Fruit fly (Drosophila melanogaster): ENCODE results near the gene Gtpx.

Gene Gtpx

dm6 chr3L:3308676-3309613 is 17.1 kb upstream of the Gtpx start (continued):
- TF ChIP-seq CG2889 (GFP tag; IDR thresholded peaks at IDR 0.05), result no peak
- no peak for TF ChIP-seq ssp (GFP tag; IDR thresholded peaks at IDR 0.05)
- TF ChIP-seq sima (GFP tag; optimal IDR thresholded peaks at IDR 0.05), result no peak
- TF ChIP-seq CG10543 (GFP tag; optimal IDR thresholded peaks at IDR 0.05), result peak; percentile 63
- peak; percentile 26 for TF ChIP-seq mirr (GFP tag; optimal IDR thresholded peaks at IDR 0.05)
- TF ChIP-seq HLH3B (GFP tag; IDR thresholded peaks at IDR 0.05), result no peak
- TF ChIP-seq Nf-YB (GFP tag; optimal IDR thresholded peaks at IDR 0.05), result no peak
- TF ChIP-seq CG8478 (optimal IDR thresholded peaks at IDR 0.05), result no peak
- TF ChIP-seq E2f2 (GFP tag; IDR thresholded peaks at IDR 0.05), result no peak
- no peak for TF ChIP-seq CG7357 (GFP tag; IDR thresholded peaks at IDR 0.05)
- TF ChIP-seq CG34224 (GFP tag; IDR thresholded peaks at IDR 0.05; ENCODE audit: partially characterized antibody), result no peak
- TF ChIP-seq cato (GFP tag; optimal IDR thresholded peaks at IDR 0.05; ENCODE audit: borderline replicate concordance), result no peak
- TF ChIP-seq ind (GFP tag; optimal IDR thresholded peaks at IDR 0.05), result no peak
- TF ChIP-seq chinmo (GFP tag; IDR thresholded peaks at IDR 0.05; ENCODE audit: partially characterized antibody), result peak; percentile 86; the same call in 1 of the 4 replicates
- no peak for TF ChIP-seq her (GFP tag; optimal IDR thresholded peaks at IDR 0.05)
- TF ChIP-seq CG4360 (GFP tag; IDR thresholded peaks at IDR 0.05), result no peak
- no peak for TF ChIP-seq Trl (optimal IDR thresholded peaks at IDR 0.05)
- no peak for TF ChIP-seq Trl (GFP tag; optimal IDR thresholded peaks at IDR 0.05)
- no peak for TF ChIP-seq ab (GFP tag; optimal IDR thresholded peaks at IDR 0.05)
- no peak for TF ChIP-seq jumu (GFP tag; optimal IDR thresholded peaks at IDR 0.05)
- TF ChIP-seq sug (tag; optimal IDR thresholded peaks at IDR 0.05), result peak; percentile 76
- TF ChIP-seq hb (GFP tag; IDR thresholded peaks at IDR 0.05; ENCODE audit: partially characterized antibody), result no peak
- no peak for TF ChIP-seq bbx (GFP tag; IDR thresholded peaks at IDR 0.05; ENCODE audit: partially characterized antibody)
- TF ChIP-seq dm (GFP tag; optimal IDR thresholded peaks at IDR 0.05), result peak; percentile 21
- TF ChIP-seq tap (tag; optimal IDR thresholded peaks at IDR 0.05), result no peak
- TF ChIP-seq CG7928 (GFP tag; optimal IDR thresholded peaks at IDR 0.05), result no peak
- no peak for TF ChIP-seq pan (optimal IDR thresholded peaks at IDR 0.05)
- no peak for TF ChIP-seq pan (GFP tag; optimal IDR thresholded peaks at IDR 0.05 in 1 of 2, IDR thresholded peaks at IDR 0.05 in 1 of 2)
- TF ChIP-seq Rfx (GFP tag; IDR thresholded peaks at IDR 0.05), result 0 out of 2 replicates have a peak, but pooled peaks have one; percentile 3
- peak; percentile 69 for TF ChIP-seq exex (tag; optimal IDR thresholded peaks at IDR 0.05)
- TF ChIP-seq ato (GFP tag; IDR thresholded peaks at IDR 0.05; ENCODE audit: partially characterized antibody), result no peak
- no peak for TF ChIP-seq CG17912 (GFP tag; optimal IDR thresholded peaks at IDR 0.05)
- no peak for TF ChIP-seq pb (GFP tag; optimal IDR thresholded peaks at IDR 0.05)
- TF ChIP-seq lov (optimal IDR thresholded peaks at IDR 0.05), result no peak
- TF ChIP-seq lov (GFP tag; IDR thresholded peaks at IDR 0.05), result no peak
- no peak for TF ChIP-seq CG15073 (GFP tag; optimal IDR thresholded peaks at IDR 0.05)
- TF ChIP-seq CG6254 (GFP tag; optimal IDR thresholded peaks at IDR 0.05), result no peak
- no peak for TF ChIP-seq ken (GFP tag; IDR thresholded peaks at IDR 0.05)
- no peak for TF ChIP-seq CG42726 (GFP tag; IDR thresholded peaks at IDR 0.05; ENCODE audit: partially characterized antibody)
- TF ChIP-seq CG11456 (GFP tag; IDR thresholded peaks at IDR 0.05), result no peak
- no peak for TF ChIP-seq CG1603 (tag; optimal IDR thresholded peaks at IDR 0.05)
- TF ChIP-seq CG12155 (GFP tag; optimal IDR thresholded peaks at IDR 0.05), result no peak
- TF ChIP-seq ro (GFP tag; IDR thresholded peaks at IDR 0.05), result no peak
- TF ChIP-seq CG4854 (GFP tag; optimal IDR thresholded peaks at IDR 0.05), result no peak
- TF ChIP-seq zf30C (GFP tag; optimal IDR thresholded peaks at IDR 0.05), result no peak
- no peak for TF ChIP-seq Ssrp (tag; optimal IDR thresholded peaks at IDR 0.05)
- TF ChIP-seq CG12071 (GFP tag; optimal IDR thresholded peaks at IDR 0.05), result no peak
- TF ChIP-seq grau (tag; optimal IDR thresholded peaks at IDR 0.05), result no peak
- no peak for TF ChIP-seq sqz (GFP tag; optimal IDR thresholded peaks at IDR 0.05)
- TF ChIP-seq dimm (GFP tag; IDR thresholded peaks at IDR 0.05), result no peak
- no peak for TF ChIP-seq CG10654 (GFP tag; optimal IDR thresholded peaks at IDR 0.05)
